Worm (Caenorhabditis elegans): ENCODE data around the gene sax-3.

Gene sax-3

ce11 chrX:3465785-3466184 lies at the start of gene sax-3, which contains the start of gene ZK377.15:
Gene sax-3 (minus strand): TSS chrX:3465927.
Gene ZK377.15 (minus strand): TSS chrX:3465885.
- TF ChIP-seq dao-5 (tag; optimal IDR thresholded peaks at IDR 0.05) (no peak), him-1 (tag; optimal IDR thresholded peaks at IDR 0.05) (no peak), W03F9.2 (tag; optimal IDR thresholded peaks at IDR 0.05) (no peak)

ce11 chrX:3513715-3514114 lies 48.0 kb upstream of the sax-3 start:
- TF ChIP-seq him-1 (tag; optimal IDR thresholded peaks at IDR 0.05) (no peak), W03F9.2 (tag; optimal IDR thresholded peaks at IDR 0.05) (no peak), dao-5 (tag; optimal IDR thresholded peaks at IDR 0.05) (no peak)

ce11 chrX:3508906-3509305 lies 43.2 kb upstream of the sax-3 start, which contains the start of gene sox-4:
Gene sox-4 (minus strand): TSS chrX:3509006.
- no peak for TF ChIP-seq him-1 (tag; optimal IDR thresholded peaks at IDR 0.05)
- no peak for TF ChIP-seq W03F9.2 (tag; optimal IDR thresholded peaks at IDR 0.05)
- no peak for TF ChIP-seq dao-5 (tag; optimal IDR thresholded peaks at IDR 0.05)

ce11 chrX:3507214-3507613 lies 41.5 kb upstream of the sax-3 start:
- TF ChIP-seq dao-5 (tag; optimal IDR thresholded peaks at IDR 0.05) = no peak

ce11 chrX:3506556-3506955 lies 40.8 kb upstream of the sax-3 start:
- TF ChIP-seq W03F9.2 (tag; optimal IDR thresholded peaks at IDR 0.05) (no peak), dao-5 (tag; optimal IDR thresholded peaks at IDR 0.05) (no peak), him-1 (tag; optimal IDR thresholded peaks at IDR 0.05) (no peak)

ce11 chrX:3505062-3505461 lies 39.3 kb upstream of the sax-3 start:
- TF ChIP-seq W03F9.2 (tag; optimal IDR thresholded peaks at IDR 0.05) (no peak), dao-5 (tag; optimal IDR thresholded peaks at IDR 0.05) (no peak), him-1 (tag; optimal IDR thresholded peaks at IDR 0.05) (no peak)

- TF ChIP-seq dao-5 (tag; optimal IDR thresholded peaks at IDR 0.05) (no peak), W03F9.2 (tag; optimal IDR thresholded peaks at IDR 0.05) (no peak), him-1 (tag; optimal IDR thresholded peaks at IDR 0.05) (no peak)
Observed at ce11 chrX:3503025-3503424, 37.3 kb upstream of the sax-3 start.

- TF ChIP-seq him-1 (tag; optimal IDR thresholded peaks at IDR 0.05) = no peak
- no peak for TF ChIP-seq W03F9.2 (tag; optimal IDR thresholded peaks at IDR 0.05)
- TF ChIP-seq dao-5 (tag; optimal IDR thresholded peaks at IDR 0.05) = no peak
Observed at ce11 chrX:3500903-3501302, 35.2 kb upstream of the sax-3 start.

- TF ChIP-seq him-1 (tag; optimal IDR thresholded peaks at IDR 0.05) = no peak
- TF ChIP-seq dao-5 (tag; optimal IDR thresholded peaks at IDR 0.05) = no peak
- TF ChIP-seq W03F9.2 (tag; optimal IDR thresholded peaks at IDR 0.05) = no peak
Observed at ce11 chrX:3500357-3500756, 34.6 kb upstream of the sax-3 start.

- TF ChIP-seq W03F9.2 (tag; optimal IDR thresholded peaks at IDR 0.05) = no peak
- TF ChIP-seq dao-5 (tag; optimal IDR thresholded peaks at IDR 0.05) = no peak
- TF ChIP-seq him-1 (tag; optimal IDR thresholded peaks at IDR 0.05) = no peak
Observed at ce11 chrX:3499867-3500266, 34.1 kb upstream of the sax-3 start.

ce11 chrX:3498953-3499352 lies 33.2 kb upstream of the sax-3 start, which contains the start of gene C12D12.1:
Gene C12D12.1 (plus strand): TSS chrX:3499253.
- TF ChIP-seq dao-5 (tag; optimal IDR thresholded peaks at IDR 0.05) (no peak), W03F9.2 (tag; optimal IDR thresholded peaks at IDR 0.05) (no peak), him-1 (tag; optimal IDR thresholded peaks at IDR 0.05) (no peak)

- no peak for TF ChIP-seq him-1 (tag; optimal IDR thresholded peaks at IDR 0.05)
Observed at ce11 chrX:3495776-3496175, 30.0 kb upstream of the sax-3 start, which contains the start of gene glt-1. Gene glt-1 (plus strand): TSS chrX:3496026.

- TF ChIP-seq him-1 (tag; optimal IDR thresholded peaks at IDR 0.05) = no peak
- no peak for TF ChIP-seq dao-5 (tag; optimal IDR thresholded peaks at IDR 0.05)
- TF ChIP-seq W03F9.2 (tag; optimal IDR thresholded peaks at IDR 0.05) = no peak
Observed at ce11 chrX:3494634-3495033, 28.9 kb upstream of the sax-3 start.

ce11 chrX:3492431-3492830 lies 26.7 kb upstream of the sax-3 start:
- TF ChIP-seq dao-5 (tag; optimal IDR thresholded peaks at IDR 0.05) (no peak), him-1 (tag; optimal IDR thresholded peaks at IDR 0.05) (no peak), W03F9.2 (tag; optimal IDR thresholded peaks at IDR 0.05) (no peak)

- TF ChIP-seq W03F9.2 (tag; optimal IDR thresholded peaks at IDR 0.05) (no peak), him-1 (tag; optimal IDR thresholded peaks at IDR 0.05) (no peak), dao-5 (tag; optimal IDR thresholded peaks at IDR 0.05) (no peak)
Observed at ce11 chrX:3488993-3489392, 23.3 kb upstream of the sax-3 start, which contains the start of gene C12D12.3. Gene C12D12.3 (plus strand): TSS chrX:3489293.

All from whole organism, L4/young adult.